Worm (Caenorhabditis elegans): ENCODE data around the gene srw-20.

ce11 chrV:17108310-17108709 lies 28.6 kb upstream of the srw-20 start, which contains the start of gene ZK218.11:
- no peak for TF ChIP-seq B0035.1 (tag; optimal IDR thresholded peaks at IDR 0.05)
- TF ChIP-seq pha-4 (tag; optimal IDR thresholded peaks at IDR 0.05): no peak
- TF ChIP-seq dpl-1 (GFP tag; optimal IDR thresholded peaks at IDR 0.05): no peak
- no peak for TF ChIP-seq F37B4.10 (GFP tag; IDR thresholded peaks at IDR 0.05)
- no peak for TF ChIP-seq F33H1.4 (GFP tag; IDR thresholded peaks at IDR 0.05)
